Worm (Caenorhabditis elegans): ENCODE results near the gene Y51H4A.6.
A peak's percentile ranks its signal among the peaks of the same experiment; 100 is the strongest.

Y51H4A.6 gene

ce11 chrIV:16503590-16504217, 29.8 kb upstream of the Y51H4A.6 start (continued):
- no peak for TF ChIP-seq egl-18 (GFP tag; IDR thresholded peaks at IDR 0.05)
- TF ChIP-seq lin-40 (tag; optimal IDR thresholded peaks at IDR 0.05) = no peak
- TF ChIP-seq snpc-1.3 (tag; optimal IDR thresholded peaks at IDR 0.05; ENCODE audit: insufficient read depth) = peak; percentile 96
- 0 out of 2 replicates have a peak, but pooled peaks have one; percentile 39 for TF ChIP-seq B0019.2 (GFP tag; conservative IDR thresholded peaks at IDR 0.05)
- TF ChIP-seq akir-1 (GFP tag; optimal IDR thresholded peaks at IDR 0.05) = no peak
- TF ChIP-seq pbrm-1 (GFP tag; IDR thresholded peaks at IDR 0.05) = peak; percentile 83
- peak; percentile 34 for TF ChIP-seq atf-7 (tag; optimal IDR thresholded peaks at IDR 0.05)
- TF ChIP-seq lir-1 (GFP tag; conservative IDR thresholded peaks at IDR 0.05) = peak; percentile 17; the same call in 1 of the 2 replicates
- TF ChIP-seq snpc-1.1 (tag; optimal IDR thresholded peaks at IDR 0.05; ENCODE audit: insufficient read depth) = peak; percentile 68
- peak; percentile 54; the same call in 1 of the 2 replicates for TF ChIP-seq ceh-91 (GFP tag; IDR thresholded peaks at IDR 0.05)
- TF ChIP-seq repo-1 (tag; optimal IDR thresholded peaks at IDR 0.05) = no peak
- no peak for TF ChIP-seq ztf-26 (tag; optimal IDR thresholded peaks at IDR 0.05)
- 0 out of 2 replicates have a peak, but pooled peaks have one; percentile 58 for TF ChIP-seq lag-1 (GFP tag; IDR thresholded peaks at IDR 0.05)
- peak; percentile 85 for TF ChIP-seq hrde-1 (tag; optimal IDR thresholded peaks at IDR 0.05; ENCODE audit: borderline replicate concordance)
- 0 out of 2 replicates have a peak, but pooled peaks have one; percentile 78 for TF ChIP-seq ceh-58 (GFP tag; IDR thresholded peaks at IDR 0.05)
- 0 out of 2 replicates have a peak, but pooled peaks have one; percentile 52 for TF ChIP-seq cebp-1 (GFP tag; IDR thresholded peaks at IDR 0.05)
- peak; percentile 85 for TF ChIP-seq cebp-1 (tag; optimal IDR thresholded peaks at IDR 0.05)
- no peak for TF ChIP-seq nfyb-1 (GFP tag; IDR thresholded peaks at IDR 0.05)
- peak; percentile 57 for TF ChIP-seq ceh-100 (GFP tag; IDR thresholded peaks at IDR 0.05)
- TF ChIP-seq egrh-3 (GFP tag; IDR thresholded peaks at IDR 0.05) = no peak
- no peak for TF ChIP-seq ccch-3 (GFP tag; optimal IDR thresholded peaks at IDR 0.05)
- peak; percentile 96 for TF ChIP-seq tbp1 (GFP tag; optimal IDR thresholded peaks at IDR 0.05)
- TF ChIP-seq mxl-1 (tag; optimal IDR thresholded peaks at IDR 0.05) = peak; percentile 85
- peak; percentile 49 for TF ChIP-seq him-1 (tag; optimal IDR thresholded peaks at IDR 0.05)
- TF ChIP-seq madf-10 (tag; optimal IDR thresholded peaks at IDR 0.05) = peak; percentile 51
- TF ChIP-seq die-1 (tag; optimal IDR thresholded peaks at IDR 0.05) = peak; percentile 91
- no peak for TF ChIP-seq xnd-1 (tag; optimal IDR thresholded peaks at IDR 0.05)
- 0 out of 2 replicates have a peak, but pooled peaks have one; percentile 59 for TF ChIP-seq ceh-40 (GFP tag; IDR thresholded peaks at IDR 0.05)
- TF ChIP-seq ama-1 (optimal IDR thresholded peaks at IDR 0.05) = no peak
- TF ChIP-seq ama-1 (GFP tag; optimal IDR thresholded peaks at IDR 0.05) = peak; percentile 69 to 72
- TF ChIP-seq bed-1 (GFP tag; IDR thresholded peaks at IDR 0.05) = peak; percentile 81; the same call in 1 of the 2 replicates
- peak; percentile 89; the same call in 1 of the 2 replicates for TF ChIP-seq cebp-2 (GFP tag; IDR thresholded peaks at IDR 0.05)
- peak; percentile 92 for TF ChIP-seq ztf-25 (GFP tag; IDR thresholded peaks at IDR 0.05)
- peak; percentile 86 for TF ChIP-seq Y95B8A.8 (GFP tag; IDR thresholded peaks at IDR 0.05)
- peak in 1 of 3 experiments; percentile 59 for TF ChIP-seq lin-35 (GFP tag; optimal IDR thresholded peaks at IDR 0.05)
- TF ChIP-seq zfh-2 (GFP tag; conservative IDR thresholded peaks at IDR 0.05) = no peak
- TF ChIP-seq attf-6 (GFP tag; IDR thresholded peaks at IDR 0.05) = peak; percentile 100
- no peak for TF ChIP-seq nfya-1 (tag; optimal IDR thresholded peaks at IDR 0.05; ENCODE audit: borderline replicate concordance, insufficient read depth)
- TF ChIP-seq K11D2.4 (GFP tag; IDR thresholded peaks at IDR 0.05) = no peak
- peak; percentile 57 for TF ChIP-seq tlf-1 (GFP tag; optimal IDR thresholded peaks at IDR 0.05)
- no peak for TF ChIP-seq gei-17 (GFP tag; optimal IDR thresholded peaks at IDR 0.05)
- TF ChIP-seq K12H6.12 (tag; optimal IDR thresholded peaks at IDR 0.05) = peak; percentile 33
- TF ChIP-seq F57A8.1 (GFP tag; optimal IDR thresholded peaks at IDR 0.05) = peak; percentile 48
- TF ChIP-seq B0261.1 (tag; optimal IDR thresholded peaks at IDR 0.05) = peak; percentile 79
- no peak for TF ChIP-seq lsy-27 (tag; optimal IDR thresholded peaks at IDR 0.05; ENCODE audit: borderline replicate concordance, insufficient read depth)
- TF ChIP-seq attf-3 (GFP tag; conservative IDR thresholded peaks at IDR 0.05) = peak; percentile 33; the same call in 1 of the 2 replicates
- TF ChIP-seq ztf-18 (tag; optimal IDR thresholded peaks at IDR 0.05) = peak; percentile 75
